Fruit fly (Drosophila melanogaster) whole organism, embryonic: ENCODE measurements around the gene CG43095.

Source experiments
- B-H2 ChIP-seq: fragments of 200-800 bp; sonication (Bioruptor generic); optimal IDR thresholded peaks from 2 replicates; lab custom pipeline; 2018; ENCODE audit warnings: missing biosample characterization, mild to moderate bottlenecking, missing genetic modification characterization
- BEAF-32 ChIP-seq: fragments of 200-800 bp; sonication (Bioruptor generic); optimal IDR thresholded peaks from 3 replicates; lab custom pipeline; 2017; ENCODE audit warnings: missing biosample characterization, missing genetic modification characterization, mild to moderate bottlenecking, moderate library complexity, missing genetic modification reagents
- CG10274 ChIP-seq: fragments of 200-800 bp; sonication (Bioruptor generic); optimal IDR thresholded peaks from 3 replicates; lab custom pipeline; 2017; ENCODE audit warnings: missing biosample characterization, mild to moderate bottlenecking, missing genetic modification characterization
- CG11093 ChIP-seq: fragments of 200-800 bp; sonication (Bioruptor generic); IDR thresholded peaks from 3 replicates; pipeline ENCODE4 v1.3.6; 2022; ENCODE audit warnings: missing biosample characterization, missing genetic modification characterization
- CG12071 ChIP-seq: fragments of 200-800 bp; sonication (Bioruptor generic); optimal IDR thresholded peaks from 3 replicates; lab custom pipeline; 2018; ENCODE audit warnings: missing biosample characterization, mild to moderate bottlenecking, missing genetic modification characterization
- CG1233 ChIP-seq: fragments of 200-800 bp; sonication (Bioruptor generic); optimal IDR thresholded peaks from 4 replicates; lab custom pipeline; 2018; ENCODE audit warnings: missing biosample characterization, mild to moderate bottlenecking, missing genetic modification characterization
- CG12391 ChIP-seq: fragments of 200-800 bp; sonication (Bioruptor generic); optimal IDR thresholded peaks from 3 replicates; lab custom pipeline; 2018; ENCODE audit warnings: missing biosample characterization, mild to moderate bottlenecking, missing genetic modification characterization, moderate library complexity
- CG15479 ChIP-seq: fragments of 200-800 bp; sonication (Bioruptor generic); optimal IDR thresholded peaks from 3 replicates; lab custom pipeline; 2019; ENCODE audit warnings: missing biosample characterization, mild to moderate bottlenecking, missing genetic modification characterization, moderate library complexity
- CG18599 ChIP-seq: fragments of 200-800 bp; sonication (Bioruptor generic); optimal IDR thresholded peaks from 3 replicates; lab custom pipeline; 2017; ENCODE audit warnings: missing biosample characterization, missing genetic modification characterization, mild to moderate bottlenecking, moderate library complexity, missing genetic modification reagents
- CG2712 ChIP-seq: fragments of 200-800 bp; optimal IDR thresholded peaks from 3 replicates; lab custom pipeline; 2019; ENCODE audit warnings: missing biosample characterization, mild to moderate bottlenecking, missing genetic modification characterization, moderate library complexity
- CG3726 ChIP-seq: fragments of 200-800 bp; sonication (Bioruptor generic); IDR thresholded peaks from 3 replicates; pipeline ENCODE4, ENCODE4 v1.3.6; 2022; ENCODE audit warnings: missing biosample characterization, missing genetic modification characterization
- CG43689 ChIP-seq: fragments of 200-800 bp; sonication (Bioruptor generic); IDR thresholded peaks from 2 replicates; pipeline ENCODE4 v1.3.6; 2022; ENCODE audit warnings: missing biosample characterization, missing genetic modification characterization
- CG4854 ChIP-seq: fragments of 200-800 bp; sonication (Bioruptor generic); optimal IDR thresholded peaks from 2 replicates; lab custom pipeline; 2016; ENCODE audit warnings: missing biosample characterization, missing genetic modification characterization, inconsistent platforms
- CG6654 ChIP-seq: fragments of 200-800 bp; sonication (Bioruptor generic); optimal IDR thresholded peaks from 2 replicates; lab custom pipeline; 2017; ENCODE audit warnings: missing biosample characterization, mild to moderate bottlenecking, missing genetic modification characterization
- CG7556 ChIP-seq: fragments of 200-800 bp; sonication (Bioruptor generic); optimal IDR thresholded peaks from 2 replicates; lab custom pipeline; 2017; ENCODE audit warnings: missing biosample characterization, mild to moderate bottlenecking, missing genetic modification characterization
- CG8388 ChIP-seq: fragments of 200-800 bp; sonication (Bioruptor generic); optimal IDR thresholded peaks from 2 replicates; lab custom pipeline; 2019; ENCODE audit warnings: missing biosample characterization, mild to moderate bottlenecking, missing genetic modification characterization, moderate library complexity
- CG9797 ChIP-seq: fragments of 200-800 bp; sonication (Bioruptor generic); optimal IDR thresholded peaks from 3 replicates; lab custom pipeline; 2018; ENCODE audit warnings: missing biosample characterization, mild to moderate bottlenecking, missing genetic modification characterization
- Camta ChIP-seq: fragments of 200-800 bp; sonication (Bioruptor generic); optimal IDR thresholded peaks from 2 replicates; lab custom pipeline; 2016; ENCODE audit warnings: missing biosample characterization, missing genetic modification characterization
- Dll ChIP-seq: fragments of 200-800 bp; sonication (Bioruptor generic); IDR thresholded peaks from 4 replicates; pipeline ENCODE4 v1.3.6; 2022; ENCODE audit warnings: missing biosample characterization, missing genetic modification characterization; ENCODE audit not compliant: partially characterized antibody
- E2f2 ChIP-seq: fragments of 200-800 bp; sonication (Bioruptor generic); IDR thresholded peaks from 2 replicates; pipeline ENCODE4 v1.3.6; 2022; ENCODE audit warnings: missing biosample characterization, missing genetic modification characterization
- Elba2 ChIP-seq: fragments of 200-800 bp; sonication (Bioruptor generic); optimal IDR thresholded peaks from 3 replicates; lab custom pipeline; 2016; ENCODE audit warnings: missing biosample characterization, missing genetic modification characterization
- HHEX ChIP-seq: fragments of 200-800 bp; sonication (Bioruptor generic); optimal IDR thresholded peaks from 3 replicates; lab custom pipeline; 2017; ENCODE audit warnings: missing biosample characterization, mild to moderate bottlenecking, missing genetic modification characterization, missing genetic modification reagents
- HLH54F ChIP-seq: fragments of 200-800 bp; sonication (Bioruptor generic); optimal IDR thresholded peaks from 3 replicates; lab custom pipeline; 2016; ENCODE audit warnings: missing biosample characterization, missing genetic modification characterization
- Hmr ChIP-seq: fragments of 200-800 bp; sonication (Bioruptor generic); optimal IDR thresholded peaks from 3 replicates; lab custom pipeline; 2017; ENCODE audit warnings: mild to moderate bottlenecking, missing biosample characterization, missing genetic modification reagents, missing genetic modification characterization
- Hr3 ChIP-seq: fragments of 200-800 bp; sonication (Bioruptor generic); optimal IDR thresholded peaks from 3 replicates; lab custom pipeline; 2016; ENCODE audit warnings: missing biosample characterization, missing genetic modification characterization
- Hr78 ChIP-seq, 2 experiments: fragments of 200-800 bp in 1 of 2; fragments of >200 bp in 1 of 2; sonication (Bioruptor generic) in 1 of 2; optimal IDR thresholded peaks; 2 replicates each; lab custom pipeline; 2017 to 2019; ENCODE audit warnings: missing biosample characterization in 2 of 2, missing genetic modification characterization in 2 of 2, mild to moderate bottlenecking in 1 of 2, moderate library complexity in 1 of 2
- Lhr ChIP-seq: fragments of 200-800 bp; sonication (Bioruptor generic); optimal IDR thresholded peaks from 3 replicates; lab custom pipeline; 2017; ENCODE audit warnings: mild to moderate bottlenecking, missing biosample characterization, missing genetic modification reagents, missing genetic modification characterization
- MBD-R2 ChIP-seq: fragments of 200-800 bp; sonication (Bioruptor generic); IDR thresholded peaks from 2 replicates; pipeline ENCODE4 v1.3.6; 2022; ENCODE audit warnings: missing biosample characterization, missing genetic modification characterization
- Rfx ChIP-seq: fragments of 200-800 bp; sonication (Bioruptor generic); IDR thresholded peaks from 2 replicates; pipeline ENCODE4 v1.3.6; 2022; ENCODE audit warnings: missing biosample characterization, missing genetic modification characterization
- Sox100B ChIP-seq: fragments of 200-800 bp; sonication (Bioruptor generic); optimal IDR thresholded peaks from 3 replicates; lab custom pipeline; 2018; ENCODE audit warnings: missing biosample characterization, mild to moderate bottlenecking, missing genetic modification characterization
- abd-A ChIP-seq: fragments of 200-800 bp; sonication (Bioruptor generic); optimal IDR thresholded peaks from 3 replicates; lab custom pipeline; 2019; ENCODE audit warnings: missing biosample characterization, mild to moderate bottlenecking, missing genetic modification characterization, moderate library complexity
- btn ChIP-seq: fragments of 200-800 bp; sonication (Bioruptor generic); optimal IDR thresholded peaks from 2 replicates; lab custom pipeline; 2016; ENCODE audit warnings: missing biosample characterization, missing genetic modification characterization
- caup ChIP-seq: fragments of 200-800 bp; sonication (Bioruptor generic); optimal IDR thresholded peaks from 3 replicates; lab custom pipeline; 2017; ENCODE audit warnings: missing biosample characterization, mild to moderate bottlenecking, missing genetic modification characterization, moderate library complexity; ENCODE audit not compliant: severe bottlenecking
- chif ChIP-seq, 2 experiments: fragments of 200-800 bp; sonication (Bioruptor generic); optimal IDR thresholded peaks; 3 replicates each; lab custom pipeline; 2016; ENCODE audit warnings: missing biosample characterization in 2 of 2, missing genetic modification characterization in 2 of 2
- ci ChIP-seq: fragments of 200-800 bp; sonication (Bioruptor generic); IDR thresholded peaks from 3 replicates; pipeline ENCODE4 v1.3.6; 2022; ENCODE audit warnings: missing biosample characterization, missing genetic modification characterization
- crp ChIP-seq, 2 experiments: fragments of 200-800 bp; sonication (Bioruptor generic); optimal IDR thresholded peaks; 2 replicates in 1 of 2; 3 replicates in 1 of 2; lab custom pipeline; 2017; ENCODE audit warnings: missing biosample characterization in 2 of 2, missing genetic modification characterization in 2 of 2, mild to moderate bottlenecking in 1 of 2, moderate library complexity in 1 of 2
- dysf ChIP-seq: fragments of 200-800 bp; sonication (Bioruptor generic); IDR thresholded peaks from 3 replicates; pipeline ENCODE4 v1.3.6; 2022; ENCODE audit warnings: missing biosample characterization, missing genetic modification characterization
- eyg ChIP-seq: fragments of 200-800 bp; sonication (Bioruptor generic); optimal IDR thresholded peaks from 3 replicates; lab custom pipeline; 2016; ENCODE audit warnings: missing biosample characterization, missing genetic modification characterization
- fu2 ChIP-seq: fragments of 200-800 bp; sonication (Bioruptor generic); optimal IDR thresholded peaks from 2 replicates; lab custom pipeline; 2016; ENCODE audit warnings: missing biosample characterization, missing genetic modification characterization
- gcm2 ChIP-seq: fragments of 200-800 bp; sonication (Bioruptor generic); optimal IDR thresholded peaks from 2 replicates; lab custom pipeline; 2016; ENCODE audit warnings: missing biosample characterization, missing genetic modification characterization
- ham ChIP-seq: fragments of 200-800 bp; sonication (Bioruptor generic); IDR thresholded peaks from 2 replicates; pipeline ENCODE4 v1.3.6; 2022; ENCODE audit warnings: missing biosample characterization, missing genetic modification characterization
- hb ChIP-seq: fragments of 200-800 bp; sonication (Bioruptor generic); IDR thresholded peaks from 3 replicates; pipeline ENCODE4 v1.3.6; 2022; ENCODE audit warnings: missing biosample characterization, missing genetic modification characterization; ENCODE audit not compliant: partially characterized antibody
- nerfin-1 ChIP-seq: fragments of 200-800 bp; sonication (Bioruptor generic); optimal IDR thresholded peaks from 3 replicates; lab custom pipeline; 2019; ENCODE audit warnings: missing biosample characterization, mild to moderate bottlenecking, missing genetic modification characterization, moderate library complexity
- nerfin-2 ChIP-seq: fragments of 200-800 bp; sonication (Bioruptor generic); IDR thresholded peaks from 2 replicates; pipeline ENCODE4 v1.3.6; 2022; ENCODE audit warnings: missing biosample characterization, missing genetic modification characterization; ENCODE audit not compliant: partially characterized antibody
- pros ChIP-seq: fragments of 200-800 bp; sonication (Bioruptor generic); optimal IDR thresholded peaks from 3 replicates; lab custom pipeline; 2019; ENCODE audit warnings: missing biosample characterization, mild to moderate bottlenecking, missing genetic modification characterization, moderate library complexity
- sc ChIP-seq, 3 experiments: fragments of >200 bp in 2 of 3; fragments of 200-800 bp in 1 of 3; sonication (Bioruptor generic) in 1 of 3; optimal IDR thresholded peaks; 2 replicates in 2 of 3; 3 replicates in 1 of 3; lab custom pipeline; 2017; ENCODE audit warnings: mild to moderate bottlenecking in 1 of 3, missing biosample characterization in 1 of 3, missing genetic modification characterization in 1 of 3, missing genetic modification reagents in 1 of 3
- toy ChIP-seq: fragments of 200-800 bp; sonication (Bioruptor generic); IDR thresholded peaks from 2 replicates; pipeline ENCODE4 v1.3.6; 2022; ENCODE audit warnings: missing biosample characterization, missing genetic modification characterization
- wdn ChIP-seq: fragments of 200-800 bp; sonication (Bioruptor generic); IDR thresholded peaks from 2 replicates; pipeline ENCODE4 v1.3.6; 2022; ENCODE audit warnings: missing biosample characterization, missing genetic modification characterization

The CG43095 gene

DNA sequence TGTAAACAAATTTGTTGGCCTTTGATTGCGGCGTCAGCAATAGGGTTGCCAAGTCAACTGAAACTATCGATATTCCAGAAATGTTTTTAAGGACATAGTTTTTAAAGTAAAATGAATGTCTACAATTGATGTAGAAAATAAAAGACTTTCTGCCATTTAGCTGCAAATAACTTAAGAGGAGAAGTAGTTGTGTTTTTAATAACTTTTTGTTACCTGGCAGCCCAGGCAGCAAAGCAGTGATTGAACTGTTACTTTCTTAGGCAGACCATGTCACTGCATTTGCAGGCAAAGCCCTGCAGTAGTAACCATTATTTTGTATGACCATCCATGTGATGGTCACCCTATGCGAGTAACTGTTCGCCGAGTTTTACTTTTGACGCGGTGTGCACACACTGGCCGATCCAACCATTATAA, 21.0 kb downstream of the CG43095 start, which contains the start of the genes rumi, CG7029 and Usp12-46 (continued):
- TF ChIP-seq Dll (GFP tag; lab: Robert Waterston, UW) = peak; percentile 89
- peak; percentile 84 for TF ChIP-seq CG4854 (GFP tag; lab: Kevin White, UChicago)
- no peak for TF ChIP-seq abd-A (tag; lab: Kevin White, UChicago)
- TF ChIP-seq E2f2 = peak; percentile 63
- TF ChIP-seq CG3726 (GFP tag; lab: Robert Waterston, UW) = peak; percentile 76; the same call in 2 of the 3 replicates
- peak; percentile 86 for TF ChIP-seq CG8388 (GFP tag; lab: Kevin White, UChicago)
- TF ChIP-seq MBD-R2 = peak; percentile 92
- TF ChIP-seq CG9797 = peak; percentile 41
- TF ChIP-seq CG6654 (GFP tag; lab: Kevin White, UChicago) = peak; percentile 44
- TF ChIP-seq Elba2 (GFP tag; lab: Kevin White, UChicago) = peak; percentile 71
- peak; percentile 82 for TF ChIP-seq CG1233 (GFP tag; lab: Kevin White, UChicago)
- peak; percentile 69; the same call in 1 of the 2 replicates for TF ChIP-seq ham
- peak; percentile 77 for TF ChIP-seq HHEX (GFP tag; lab: Kevin White, UChicago)
- TF ChIP-seq Camta (GFP tag; lab: Kevin White, UChicago) = peak; percentile 90
- peak; percentile 89 for TF ChIP-seq Rfx
- TF ChIP-seq CG7556 = peak; percentile 75
- TF ChIP-seq btn = peak; percentile 72
- peak; percentile 76 for TF ChIP-seq Lhr (GFP tag; lab: Kevin White, UChicago)
- TF ChIP-seq HLH54F (GFP tag; lab: Kevin White, UChicago) = peak; percentile 93
- peak; percentile 58 for TF ChIP-seq eyg
- peak; percentile 59 for TF ChIP-seq CG12071
- TF ChIP-seq BEAF-32 (GFP tag; lab: Kevin White, UChicago) = peak; percentile 87
- no peak for TF ChIP-seq CG15479
- peak; percentile 10 for TF ChIP-seq CG10274 (GFP tag; lab: Kevin White, UChicago)
- TF ChIP-seq Hr3 (GFP tag; lab: Kevin White, UChicago) = peak; percentile 88
- TF ChIP-seq crp (GFP tag; optimal IDR thresholded peaks at IDR 0.05; lab: Kevin White, UChicago) = peak in 1 of 2 experiments; percentile 60
- peak; percentile 53; the same call in 1 of the 2 replicates for TF ChIP-seq nerfin-2 (GFP tag; lab: Robert Waterston, UW)
- peak; percentile 73 for TF ChIP-seq caup (GFP tag; lab: Kevin White, UChicago)
- peak; percentile 92 for TF ChIP-seq CG12391 (tag; lab: Kevin White, UChicago)
- TF ChIP-seq pros (GFP tag; lab: Kevin White, UChicago) = peak; percentile 82
- peak; percentile 52; the same call in 1 of the 2 replicates for TF ChIP-seq CG43689
- peak; percentile 64; the same call in 1 of the 3 replicates for TF ChIP-seq hb (GFP tag; lab: Robert Waterston, UW)
- TF ChIP-seq CG2712 (tag; lab: Kevin White, UChicago) = peak; percentile 91
- TF ChIP-seq dysf = peak; percentile 84
- no peak for TF ChIP-seq Hr78 (GFP tag; optimal IDR thresholded peaks at IDR 0.05; lab: Kevin White, UChicago)
- TF ChIP-seq Sox100B (GFP tag; lab: Kevin White, UChicago) = no peak
- peak; percentile 78 for TF ChIP-seq nerfin-1
- peak; percentile 67 for TF ChIP-seq gcm2 (GFP tag; lab: Kevin White, UChicago)
- peak; percentile 63 for TF ChIP-seq toy (GFP tag; lab: Robert Waterston, UW)
- TF ChIP-seq sc (optimal IDR thresholded peaks at IDR 0.05; lab: Kevin White, UChicago) = no peak
- peak; percentile 69 for TF ChIP-seq sc (GFP tag; optimal IDR thresholded peaks at IDR 0.05; lab: Kevin White, UChicago)
- TF ChIP-seq fu2 (GFP tag; lab: Kevin White, UChicago) = peak; percentile 90
- peak; percentile 83 for TF ChIP-seq Hmr
- peak; percentile 87 to 93 for TF ChIP-seq chif (GFP tag; optimal IDR thresholded peaks at IDR 0.05; lab: Kevin White, UChicago)
- peak; percentile 83 for TF ChIP-seq CG18599 (GFP tag; lab: Kevin White, UChicago)
- TF ChIP-seq wdn (GFP tag; lab: Robert Waterston, UW) = peak; percentile 71
- TF ChIP-seq ci (GFP tag; lab: Robert Waterston, UW) = peak; percentile 90
- TF ChIP-seq CG11093 (GFP tag; lab: Robert Waterston, UW) = peak; percentile 28; the same call in 1 of the 3 replicates
- TF ChIP-seq B-H2 (GFP tag; lab: Kevin White, UChicago) = peak; percentile 82
